Fruit fly (Drosophila melanogaster) whole organism, embryonic: Measurements from ENCODE around the gene Mst85C.

ENCODE experiments used
- Abd-B ChIP-seq: fragments of 200-800 bp; sonication (Bioruptor generic); optimal IDR thresholded peaks from 2 replicates; lab custom pipeline; 2018; ENCODE audit warnings: missing biosample characterization, mild to moderate bottlenecking, missing genetic modification characterization, moderate library complexity
- Aef1 ChIP-seq: fragments of 200-800 bp; sonication (Bioruptor generic); IDR thresholded peaks from 3 replicates; pipeline ENCODE4 v1.3.6; 2022; ENCODE audit warnings: missing biosample characterization, missing genetic modification characterization
- CG10267 ChIP-seq: fragments of 200-800 bp; sonication (Bioruptor generic); optimal IDR thresholded peaks from 2 replicates; lab custom pipeline; 2018; ENCODE audit warnings: missing biosample characterization, mild to moderate bottlenecking, missing genetic modification characterization, moderate library complexity
- CG10543 ChIP-seq: fragments of 200-800 bp; sonication (Bioruptor generic); optimal IDR thresholded peaks from 3 replicates; lab custom pipeline; 2017; ENCODE audit warnings: missing biosample characterization, mild to moderate bottlenecking, missing genetic modification characterization, moderate library complexity
- CG10565 ChIP-seq: fragments of 200-800 bp; sonication (Bioruptor generic); optimal IDR thresholded peaks from 3 replicates; lab custom pipeline; 2016; ENCODE audit warnings: missing biosample characterization, mild to moderate bottlenecking, missing genetic modification characterization
- CG12299 ChIP-seq: fragments of 200-800 bp; sonication (Bioruptor generic); optimal IDR thresholded peaks from 2 replicates; lab custom pipeline; 2018; ENCODE audit warnings: missing biosample characterization, mild to moderate bottlenecking, missing genetic modification characterization
- CG12391 ChIP-seq: fragments of 200-800 bp; sonication (Bioruptor generic); optimal IDR thresholded peaks from 3 replicates; lab custom pipeline; 2018; ENCODE audit warnings: missing biosample characterization, mild to moderate bottlenecking, missing genetic modification characterization, moderate library complexity
- CG13296 ChIP-seq: fragments of 200-800 bp; sonication (Bioruptor generic); optimal IDR thresholded peaks from 3 replicates; lab custom pipeline; 2018; ENCODE audit warnings: missing biosample characterization, mild to moderate bottlenecking, missing genetic modification characterization
- CG13894 ChIP-seq: fragments of 200-800 bp; sonication (Bioruptor generic); optimal IDR thresholded peaks from 3 replicates; lab custom pipeline; 2018; ENCODE audit warnings: missing biosample characterization, mild to moderate bottlenecking, missing genetic modification characterization, moderate library complexity
- CG15601 ChIP-seq: fragments of 200-800 bp; sonication (Bioruptor generic); optimal IDR thresholded peaks from 3 replicates; lab custom pipeline; 2019; ENCODE audit warnings: missing biosample characterization, mild to moderate bottlenecking, missing genetic modification characterization, moderate library complexity
- CG30020 ChIP-seq: fragments of 200-800 bp; optimal IDR thresholded peaks from 2 replicates; lab custom pipeline; 2019; ENCODE audit warnings: missing biosample characterization, mild to moderate bottlenecking, missing genetic modification characterization, moderate library complexity
- CG32767 ChIP-seq: fragments of 200-800 bp; sonication (Bioruptor generic); IDR thresholded peaks from 2 replicates; pipeline ENCODE4 v1.3.6; 2022; ENCODE audit warnings: missing biosample characterization, missing genetic modification characterization
- CG4707 ChIP-seq: fragments of 200-800 bp; sonication (Bioruptor generic); optimal IDR thresholded peaks from 2 replicates; lab custom pipeline; 2018; ENCODE audit warnings: missing biosample characterization, mild to moderate bottlenecking, missing genetic modification characterization, moderate library complexity
- CG5245 ChIP-seq: fragments of 200-800 bp; sonication (Bioruptor generic); optimal IDR thresholded peaks from 3 replicates; lab custom pipeline; 2016; ENCODE audit warnings: missing biosample characterization, missing genetic modification characterization
- CG6689 ChIP-seq: fragments of 200-800 bp; sonication (Bioruptor generic); IDR thresholded peaks from 2 replicates; pipeline ENCODE4 v1.3.6; 2022; ENCODE audit warnings: missing biosample characterization, missing genetic modification characterization
- CG6854 ChIP-seq: fragments of 200-800 bp; sonication (Bioruptor generic); optimal IDR thresholded peaks from 3 replicates; lab custom pipeline; 2017; ENCODE audit warnings: missing biosample characterization, mild to moderate bottlenecking, missing genetic modification characterization
- CG7928 ChIP-seq: fragments of 200-800 bp; sonication (Bioruptor generic); optimal IDR thresholded peaks from 2 replicates; lab custom pipeline; 2017; ENCODE audit warnings: missing biosample characterization, mild to moderate bottlenecking, missing genetic modification characterization
- CG8765 ChIP-seq: fragments of 200-800 bp; sonication (Bioruptor generic); IDR thresholded peaks from 2 replicates; pipeline ENCODE4 v1.3.6; 2022; ENCODE audit warnings: missing biosample characterization, missing genetic modification characterization
- CG8924 ChIP-seq: fragments of 200-800 bp; optimal IDR thresholded peaks from 3 replicates; lab custom pipeline; 2019; ENCODE audit warnings: missing biosample characterization, mild to moderate bottlenecking, missing genetic modification characterization, moderate library complexity
- Dek ChIP-seq: fragments of 200-800 bp; sonication (Bioruptor generic); optimal IDR thresholded peaks from 3 replicates; lab custom pipeline; 2019; ENCODE audit warnings: missing biosample characterization, mild to moderate bottlenecking, missing genetic modification characterization, moderate library complexity
- Ets97D ChIP-seq: fragments of 200-800 bp; sonication (Bioruptor generic); optimal IDR thresholded peaks from 3 replicates; lab custom pipeline; 2016; ENCODE audit warnings: missing biosample characterization, missing genetic modification characterization
- HLH3B ChIP-seq: fragments of 200-800 bp; sonication (Bioruptor generic); IDR thresholded peaks from 2 replicates; pipeline ENCODE4 v1.3.6; 2022; ENCODE audit warnings: missing biosample characterization, missing genetic modification characterization
- HLH4C ChIP-seq: fragments of 200-800 bp; sonication (Bioruptor generic); IDR thresholded peaks from 3 replicates; pipeline ENCODE4 v1.3.6; 2022; ENCODE audit warnings: missing biosample characterization, missing genetic modification characterization; ENCODE audit not compliant: partially characterized antibody
- HmgZ ChIP-seq: fragments of 200-800 bp; sonication (Bioruptor generic); optimal IDR thresholded peaks from 2 replicates; lab custom pipeline; 2018; ENCODE audit warnings: missing biosample characterization, mild to moderate bottlenecking, missing genetic modification characterization
- Hr3 ChIP-seq: fragments of 200-800 bp; sonication (Bioruptor generic); optimal IDR thresholded peaks from 3 replicates; lab custom pipeline; 2016; ENCODE audit warnings: missing biosample characterization, missing genetic modification characterization
- MTF-1 ChIP-seq: fragments of 200-800 bp; sonication (Bioruptor generic); optimal IDR thresholded peaks from 2 replicates; lab custom pipeline; 2018; ENCODE audit warnings: missing biosample characterization, mild to moderate bottlenecking, missing genetic modification characterization, borderline replicate concordance
- Mes4 ChIP-seq: fragments of 200-800 bp; sonication (Bioruptor generic); optimal IDR thresholded peaks from 2 replicates; lab custom pipeline; 2016; ENCODE audit warnings: missing biosample characterization, missing genetic modification characterization
- PHDP ChIP-seq: fragments of 200-800 bp; sonication (Bioruptor generic); optimal IDR thresholded peaks from 3 replicates; lab custom pipeline; 2018; ENCODE audit warnings: missing biosample characterization, mild to moderate bottlenecking, missing genetic modification characterization, moderate library complexity
- Stat92E ChIP-seq, 3 experiments: fragments of >200 bp in 2 of 3; fragments of 200-800 bp in 1 of 3; sonication (Bioruptor generic) in 1 of 3; optimal IDR thresholded peaks; 2 replicates each; lab custom pipeline; 2017 to 2019; ENCODE audit warnings: missing biosample characterization in 3 of 3, missing genetic modification characterization in 3 of 3, mild to moderate bottlenecking in 1 of 3, moderate library complexity in 1 of 3
- YL-1 ChIP-seq: fragments of 200-800 bp; sonication (Bioruptor generic); optimal IDR thresholded peaks from 3 replicates; lab custom pipeline; 2017; ENCODE audit warnings: missing biosample characterization, mild to moderate bottlenecking, missing genetic modification characterization
- btn ChIP-seq: fragments of 200-800 bp; sonication (Bioruptor generic); optimal IDR thresholded peaks from 2 replicates; lab custom pipeline; 2016; ENCODE audit warnings: missing biosample characterization, missing genetic modification characterization
- cg ChIP-seq: fragments of 200-800 bp; sonication (Bioruptor generic); optimal IDR thresholded peaks from 3 replicates; lab custom pipeline; 2019; ENCODE audit warnings: missing biosample characterization, mild to moderate bottlenecking, missing genetic modification characterization, moderate library complexity
- crc ChIP-seq: fragments of 200-800 bp; sonication (Bioruptor generic); optimal IDR thresholded peaks from 2 replicates; lab custom pipeline; 2016; ENCODE audit warnings: missing biosample characterization, missing genetic modification characterization
- da ChIP-seq: fragments of 200-800 bp; sonication (Bioruptor generic); optimal IDR thresholded peaks from 2 replicates; lab custom pipeline; 2016; ENCODE audit warnings: missing biosample characterization, missing genetic modification characterization
- ems ChIP-seq: fragments of 200-800 bp; sonication (Bioruptor generic); optimal IDR thresholded peaks from 3 replicates; lab custom pipeline; 2016; ENCODE audit warnings: missing biosample characterization, missing genetic modification characterization
- ewg ChIP-seq: fragments of 200-800 bp; sonication (Bioruptor generic); optimal IDR thresholded peaks from 3 replicates; lab custom pipeline; 2017; ENCODE audit warnings: mild to moderate bottlenecking, missing biosample characterization, missing genetic modification reagents, missing genetic modification characterization
- fd102C ChIP-seq: fragments of 200-800 bp; sonication (Bioruptor generic); optimal IDR thresholded peaks from 2 replicates; lab custom pipeline; 2018; ENCODE audit warnings: missing biosample characterization, mild to moderate bottlenecking, missing genetic modification characterization, moderate library complexity
- fru ChIP-seq: fragments of >200 bp; optimal IDR thresholded peaks from 2 replicates; lab custom pipeline; 2017
- grn ChIP-seq: fragments of 200-800 bp; sonication (Bioruptor generic); optimal IDR thresholded peaks from 3 replicates; lab custom pipeline; 2017; ENCODE audit warnings: missing biosample characterization, missing genetic modification characterization
- gt ChIP-seq: fragments of 200-800 bp; sonication (Bioruptor generic); IDR thresholded peaks from 2 replicates; pipeline ENCODE4 v1.3.6; 2022; ENCODE audit warnings: missing biosample characterization, missing genetic modification characterization
- nmo ChIP-seq: fragments of 200-800 bp; sonication (Bioruptor generic); optimal IDR thresholded peaks from 2 replicates; lab custom pipeline; 2018; ENCODE audit warnings: missing biosample characterization, mild to moderate bottlenecking, missing genetic modification characterization, moderate library complexity
- oc ChIP-seq: fragments of 200-800 bp; sonication (Bioruptor generic); optimal IDR thresholded peaks from 2 replicates; lab custom pipeline; 2018; ENCODE audit warnings: missing biosample characterization, mild to moderate bottlenecking, missing genetic modification characterization, moderate library complexity
- pzg ChIP-seq: fragments of 200-800 bp; sonication (Bioruptor generic); optimal IDR thresholded peaks from 3 replicates; lab custom pipeline; 2018; ENCODE audit warnings: missing biosample characterization, mild to moderate bottlenecking, missing genetic modification characterization, moderate library complexity
- row ChIP-seq: fragments of 200-800 bp; sonication (Bioruptor generic); IDR thresholded peaks from 3 replicates; pipeline ENCODE4 v1.3.6; 2022; ENCODE audit warnings: missing biosample characterization, missing genetic modification characterization
- schlank ChIP-seq: fragments of 200-800 bp; sonication (Bioruptor generic); optimal IDR thresholded peaks from 2 replicates; lab custom pipeline; 2018; ENCODE audit warnings: missing biosample characterization, mild to moderate bottlenecking, missing genetic modification characterization
- sisA ChIP-seq: fragments of 200-800 bp; sonication (Bioruptor generic); IDR thresholded peaks from 2 replicates; pipeline ENCODE4 v1.3.6; 2022; ENCODE audit warnings: missing biosample characterization, missing genetic modification characterization
- sob ChIP-seq: fragments of 200-800 bp; sonication (Bioruptor generic); IDR thresholded peaks from 2 replicates; pipeline ENCODE4 v1.3.6; 2022; ENCODE audit warnings: missing biosample characterization, missing genetic modification characterization
- ssp ChIP-seq: fragments of 200-800 bp; sonication (Bioruptor generic); IDR thresholded peaks from 2 replicates; pipeline ENCODE4 v1.3.6; 2022; ENCODE audit warnings: missing biosample characterization, missing genetic modification characterization
- tap ChIP-seq: fragments of 200-800 bp; optimal IDR thresholded peaks from 3 replicates; lab custom pipeline; 2019; ENCODE audit warnings: missing biosample characterization, mild to moderate bottlenecking, missing genetic modification characterization, moderate library complexity
- tin ChIP-seq: fragments of 200-800 bp; sonication (Bioruptor generic); optimal IDR thresholded peaks from 3 replicates; lab custom pipeline; 2016; ENCODE audit warnings: missing biosample characterization, missing genetic modification characterization
- unc-4 ChIP-seq: fragments of 200-800 bp; sonication (Bioruptor generic); IDR thresholded peaks from 2 replicates; pipeline ENCODE4 v1.3.6; 2022; ENCODE audit warnings: missing biosample characterization, missing genetic modification characterization; ENCODE audit not compliant: partially characterized antibody
- usp ChIP-seq: fragments of >200 bp; optimal IDR thresholded peaks from 2 replicates; lab custom pipeline; 2017; ENCODE audit warnings: missing biosample characterization, missing genetic modification characterization

Mst85C gene

DNA sequence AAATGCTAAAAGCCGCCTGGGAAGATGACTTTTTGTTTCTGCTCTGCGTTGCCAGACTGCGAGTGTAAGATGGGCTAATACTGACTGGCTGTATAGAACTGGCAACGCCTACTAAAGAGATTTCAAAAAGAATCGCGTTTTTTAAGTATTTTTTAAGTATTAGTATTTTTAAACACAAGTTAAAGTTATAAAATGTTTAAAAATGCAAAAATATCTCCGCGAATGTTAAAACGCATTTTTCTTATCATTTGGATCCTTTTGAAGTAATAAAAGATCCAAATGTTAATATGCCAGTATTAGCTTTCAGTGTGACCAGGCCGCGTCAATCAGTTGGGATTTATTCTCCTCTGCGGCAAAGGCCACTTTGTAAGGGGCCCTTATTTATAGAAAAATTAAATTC lies 42.3 kb upstream of the Mst85C start, which contains the start of the genes Prosbeta3 and Iru (continued):
- TF ChIP-seq CG12391 (peak; percentile 12), CG10267 (peak; percentile 40), usp (no peak), cg (no peak), CG13894 (tag; lab: Kevin White, UChicago) (peak; percentile 5), schlank (tag; lab: Kevin White, UChicago) (no peak), tin (GFP tag; lab: Kevin White, UChicago) (no peak), ssp (GFP tag; lab: Robert Waterston, UW) (no peak), fru (no peak), CG6689 (GFP tag; lab: Robert Waterston, UW) (no peak), Hr3 (GFP tag; lab: Kevin White, UChicago) (no peak), pzg (peak; percentile 80), oc (tag; lab: Kevin White, UChicago) (no peak), grn (GFP tag; lab: Kevin White, UChicago) (no peak), Mes4 (GFP tag; lab: Kevin White, UChicago) (no peak), CG10543 (no peak), unc-4 (GFP tag; lab: Robert Waterston, UW) (0 out of 2 replicates have a peak, but pooled peaks have one; percentile 28), CG7928 (GFP tag; lab: Kevin White, UChicago) (no peak), CG15601 (peak; percentile 17), da (GFP tag; lab: Kevin White, UChicago) (no peak), CG5245 (GFP tag; lab: Kevin White, UChicago) (no peak), YL-1 (GFP tag; lab: Kevin White, UChicago) (peak; percentile 72), Aef1 (GFP tag; lab: Robert Waterston, UW) (no peak), PHDP (tag; lab: Kevin White, UChicago) (no peak), Dek (no peak), Abd-B (GFP tag; lab: Kevin White, UChicago) (peak; percentile 0), crc (GFP tag; lab: Kevin White, UChicago) (no peak), fd102C (GFP tag; lab: Kevin White, UChicago) (no peak), tap (tag; lab: Kevin White, UChicago) (no peak), ewg (GFP tag; lab: Kevin White, UChicago) (no peak), CG12299 (tag; lab: Kevin White, UChicago) (peak; percentile 9), CG8765 (no peak), HmgZ (tag; lab: Kevin White, UChicago) (peak; percentile 59), Ets97D (GFP tag; lab: Kevin White, UChicago) (peak; percentile 45), gt (GFP tag; lab: Robert Waterston, UW) (no peak), CG10565 (GFP tag; lab: Kevin White, UChicago) (no peak), Stat92E (GFP tag; optimal IDR thresholded peaks at IDR 0.05; lab: Kevin White, UChicago) (peak in 1 of 3 experiments; percentile 13), CG6854 (no peak), CG30020 (peak; percentile 47), ems (GFP tag; lab: Kevin White, UChicago) (no peak), nmo (GFP tag; lab: Kevin White, UChicago) (peak; percentile 66), HLH3B (GFP tag; lab: Robert Waterston, UW) (no peak), CG32767 (GFP tag; lab: Robert Waterston, UW) (no peak), row (GFP tag; lab: Robert Waterston, UW) (no peak), CG8924 (tag; lab: Kevin White, UChicago) (no peak), MTF-1 (GFP tag; lab: Kevin White, UChicago) (no peak), sisA (no peak), btn (GFP tag; lab: Kevin White, UChicago) (no peak), HLH4C (GFP tag; lab: Robert Waterston, UW) (no peak), CG13296 (GFP tag; lab: Kevin White, UChicago) (no peak), sob (GFP tag; lab: Robert Waterston, UW) (no peak), CG4707 (no peak)
